Fruit fly (Drosophila melanogaster) whole organism, adult: ENCODE data around the gene CG8043.

Experiments
- CG11617 ChIP-seq: fragments of 200-800 bp; sonication (Bioruptor generic); optimal IDR thresholded peaks from 2 replicates; lab custom pipeline; 2017; ENCODE audit warnings: mild to moderate bottlenecking, missing biosample characterization, missing genetic modification reagents, missing genetic modification characterization
- CG12768 ChIP-seq: fragments of 200-800 bp; sonication (Bioruptor generic); optimal IDR thresholded peaks from 2 replicates; lab custom pipeline; 2017; ENCODE audit warnings: missing biosample characterization, missing genetic modification characterization, mild to moderate bottlenecking, moderate library complexity, missing genetic modification reagents
- CG14711 ChIP-seq: fragments of 200-800 bp; sonication (Bioruptor generic); optimal IDR thresholded peaks from 2 replicates; lab custom pipeline; 2018; ENCODE audit warnings: missing biosample characterization, mild to moderate bottlenecking, missing genetic modification characterization, moderate library complexity
- CG1620 ChIP-seq: fragments of 200-800 bp; sonication (Bioruptor generic); optimal IDR thresholded peaks from 2 replicates; lab custom pipeline; 2016; ENCODE audit warnings: missing biosample characterization, missing genetic modification characterization
- CG33017 ChIP-seq: fragments of 200-800 bp; sonication (Bioruptor generic); optimal IDR thresholded peaks from 2 replicates; lab custom pipeline; 2018; ENCODE audit warnings: missing biosample characterization, mild to moderate bottlenecking, missing genetic modification characterization, moderate library complexity
- CG5204 ChIP-seq: fragments of 200-800 bp; sonication (Bioruptor generic); optimal IDR thresholded peaks from 2 replicates; lab custom pipeline; 2016; ENCODE audit warnings: missing biosample characterization, missing genetic modification characterization
- CG7045 ChIP-seq: fragments of 200-800 bp; sonication (Bioruptor generic); optimal IDR thresholded peaks from 2 replicates; lab custom pipeline; 2017; ENCODE audit warnings: missing biosample characterization, mild to moderate bottlenecking, missing genetic modification characterization
- CG7101 ChIP-seq: fragments of 200-800 bp; sonication (Bioruptor generic); optimal IDR thresholded peaks from 2 replicates; lab custom pipeline; 2018; ENCODE audit warnings: missing biosample characterization, mild to moderate bottlenecking, missing genetic modification characterization, moderate library complexity
- Clk ChIP-seq: fragments of 200-800 bp; sonication (Bioruptor generic); optimal IDR thresholded peaks from 2 replicates; lab custom pipeline; 2017; ENCODE audit warnings: missing biosample characterization, missing genetic modification characterization
- Crg-1 ChIP-seq: fragments of 200-800 bp; sonication (Bioruptor generic); optimal IDR thresholded peaks from 2 replicates; lab custom pipeline; 2016; ENCODE audit warnings: missing biosample characterization, missing genetic modification characterization
- Hr96 ChIP-seq: fragments of 200-800 bp; sonication (Bioruptor generic); optimal IDR thresholded peaks from 2 replicates; lab custom pipeline; 2016; ENCODE audit warnings: missing biosample characterization, missing genetic modification characterization
- Mnt ChIP-seq: fragments of 200-800 bp; sonication (Bioruptor generic); optimal IDR thresholded peaks from 2 replicates; lab custom pipeline; 2016; ENCODE audit warnings: missing biosample characterization, mild to moderate bottlenecking, missing genetic modification characterization
- bab1 ChIP-seq: fragments of 200-800 bp; sonication (Bioruptor generic); optimal IDR thresholded peaks from 3 replicates; lab custom pipeline; 2019; ENCODE audit warnings: missing biosample characterization, mild to moderate bottlenecking, missing genetic modification characterization, moderate library complexity
- cic ChIP-seq: fragments of 200-800 bp; sonication (Bioruptor generic); optimal IDR thresholded peaks from 2 replicates; lab custom pipeline; 2017; ENCODE audit warnings: missing biosample characterization, mild to moderate bottlenecking, missing genetic modification characterization, moderate library complexity
- cnc ChIP-seq, 2 experiments: fragments of >200 bp; optimal IDR thresholded peaks; 2 replicates each; lab custom pipeline; 2017
- kay ChIP-seq: fragments of 200-800 bp; sonication (Bioruptor generic); peaks from one replicate; lab custom pipeline; 2016; ENCODE audit warnings: missing biosample characterization, missing genetic modification characterization, borderline replicate concordance
- ovo ChIP-seq: fragments of 200-800 bp; sonication (Bioruptor generic); optimal IDR thresholded peaks from 2 replicates; lab custom pipeline; 2016; ENCODE audit warnings: missing biosample characterization, missing genetic modification characterization
- pad ChIP-seq: fragments of 200-800 bp; sonication (Bioruptor generic); optimal IDR thresholded peaks from 3 replicates; lab custom pipeline; 2017; ENCODE audit warnings: missing biosample characterization, missing genetic modification characterization, mild to moderate bottlenecking, moderate library complexity, missing genetic modification reagents
- tj ChIP-seq: fragments of 200-800 bp; sonication (Bioruptor generic); optimal IDR thresholded peaks from 3 replicates; lab custom pipeline; 2017; ENCODE audit warnings: missing biosample characterization, mild to moderate bottlenecking, missing genetic modification characterization, moderate library complexity
- toe ChIP-seq: fragments of 200-800 bp; sonication (Bioruptor generic); optimal IDR thresholded peaks from 2 replicates; lab custom pipeline; 2016; ENCODE audit warnings: missing biosample characterization, missing genetic modification characterization

Gene CG8043

dm6 chr3R:8716551-8716879 is 39.8 kb downstream of the CG8043 start:
- TF ChIP-seq tj (GFP tag; lab: Kevin White, UChicago) (no peak), CG14711 (no peak), bab1 (GFP tag; lab: Kevin White, UChicago) (peak; percentile 12)

dm6 chr3R:8718356-8718755 is 41.6 kb downstream of the CG8043 start, which contains the start of gene Cks85A:
TSS of gene Cks85A (minus strand) at chr3R:8718456.
- TF ChIP-seq Hr96 (GFP tag; lab: Kevin White, UChicago) (peak; percentile 25), ovo (no peak), Mnt (no peak), CG7101 (tag; lab: Kevin White, UChicago) (no peak), toe (peak; percentile 46), kay (peak; percentile 4), CG11617 (no peak), CG5204 (GFP tag; lab: Kevin White, UChicago) (no peak)

dm6 chr3R:8718898-8719297 is 42.2 kb downstream of the CG8043 start, which contains the start of gene CG11760:
TSS of gene CG11760 (plus strand) at chr3R:8719198.
- TF ChIP-seq CG11617 = no peak
- no peak for TF ChIP-seq cnc (optimal IDR thresholded peaks at IDR 0.05; lab: Kevin White, UChicago)
- no peak for TF ChIP-seq Crg-1 (GFP tag; lab: Kevin White, UChicago)
- no peak for TF ChIP-seq Clk (GFP tag; lab: Kevin White, UChicago)
- no peak for TF ChIP-seq Hr96 (GFP tag; lab: Kevin White, UChicago)
- TF ChIP-seq ovo = no peak
- TF ChIP-seq bab1 (GFP tag; lab: Kevin White, UChicago) = no peak
- no peak for TF ChIP-seq CG33017
- TF ChIP-seq CG7101 (tag; lab: Kevin White, UChicago) = no peak
- no peak for TF ChIP-seq CG1620
- TF ChIP-seq Mnt = no peak
- no peak for TF ChIP-seq cic
- TF ChIP-seq toe = no peak
- TF ChIP-seq CG7045 (GFP tag; lab: Kevin White, UChicago) = no peak
- TF ChIP-seq CG14711 = no peak
- no peak for TF ChIP-seq kay
- no peak for TF ChIP-seq pad (GFP tag; lab: Kevin White, UChicago)
- no peak for TF ChIP-seq CG12768
- no peak for TF ChIP-seq CG5204 (GFP tag; lab: Kevin White, UChicago)

dm6 chr3R:8721071-8721470 is 44.4 kb downstream of the CG8043 start, which contains the start of gene CG8136:
TSS of gene CG8136 (plus strand) at chr3R:8721371.
- TF ChIP-seq cic (no peak), ovo (no peak), kay (peak; percentile 47), Crg-1 (GFP tag; lab: Kevin White, UChicago) (no peak), CG33017 (no peak), Clk (GFP tag; lab: Kevin White, UChicago) (no peak)

dm6 chr3R:8722962-8723548 is 46.3 kb downstream of the CG8043 start, which contains the start of gene nom:
TSS of gene nom (plus strand) at chr3R:8723174.
- no peak for TF ChIP-seq kay
- peak; percentile 58 for TF ChIP-seq tj (GFP tag; lab: Kevin White, UChicago)

dm6 chr3R:8725179-8725578 is 48.5 kb downstream of the CG8043 start, which contains the start of gene ouib:
TSS of gene ouib (plus strand) at chr3R:8725479.
- TF ChIP-seq CG7045 (GFP tag; lab: Kevin White, UChicago) (no peak), kay (peak; percentile 73), toe (no peak)

- TF ChIP-seq pad (GFP tag; lab: Kevin White, UChicago) (no peak), Mnt (peak; percentile 19), CG7101 (tag; lab: Kevin White, UChicago) (peak; percentile 25)
These were observed 49.9 kb downstream of the CG8043 start, which contains the start of gene CG8159 for dm6 chr3R:8726632-8727031. TSS of gene CG8159 (plus strand) at chr3R:8726854.
